Worm (Caenorhabditis elegans): ENCODE data around the gene srab-7.

The srab-7 gene

ce11 chrV:3138488-3138887 is 16.5 kb downstream of the srab-7 start, which contains the start of the genes irld-3 and F02C9.1:
Gene irld-3, minus strand, starts transcription at chrV:3138588.
Gene F02C9.1, plus strand, starts transcription at chrV:3138703.
- TF ChIP-seq nhr-20 (tag; optimal IDR thresholded peaks at IDR 0.05) (no peak), mep-1 (tag; optimal IDR thresholded peaks at IDR 0.05) (no peak), ceh-88 (GFP tag; IDR thresholded peaks at IDR 0.05) (no peak), zip-4 (GFP tag; optimal IDR thresholded peaks at IDR 0.05) (no peak), nhr-77 (tag; optimal IDR thresholded peaks at IDR 0.05) (no peak), F16B12.6 (tag; optimal IDR thresholded peaks at IDR 0.05) (no peak), alr-1 (tag; optimal IDR thresholded peaks at IDR 0.05; ENCODE audit: borderline replicate concordance) (no peak), C16A3.4 (tag; optimal IDR thresholded peaks at IDR 0.05) (no peak), skn-1 (tag; optimal IDR thresholded peaks at IDR 0.05) (no peak), C34B4.2 (tag; optimal IDR thresholded peaks at IDR 0.05) (no peak)

ce11 chrV:3133293-3133755 is 21.6 kb downstream of the srab-7 start, which contains the start of gene F02C9.2:
Gene F02C9.2, plus strand, starts transcription at chrV:3133705.
- TF ChIP-seq hlh-17 (GFP tag; optimal IDR thresholded peaks at IDR 0.05; ENCODE audit: borderline replicate concordance) (no peak), zag-1 (tag; optimal IDR thresholded peaks at IDR 0.05) (no peak), sup-37 (GFP tag; optimal IDR thresholded peaks at IDR 0.05) (no peak), unc-62 (GFP tag; optimal IDR thresholded peaks at IDR 0.05) (no peak), unc-30 (tag; optimal IDR thresholded peaks at IDR 0.05) (no peak), C34B4.2 (tag; optimal IDR thresholded peaks at IDR 0.05) (no peak), nhr-90 (tag; optimal IDR thresholded peaks at IDR 0.05; ENCODE audit: poor library complexity) (no peak), lir-3 (tag; optimal IDR thresholded peaks at IDR 0.05; ENCODE audit: poor library complexity) (no peak), lin-39 (tag; optimal IDR thresholded peaks at IDR 0.05) (no peak), unc-98 (GFP tag; IDR thresholded peaks at IDR 0.05) (no peak), hlh-4 (tag; optimal IDR thresholded peaks at IDR 0.05) (no peak)

ce11 chrV:3132116-3132515 is 22.9 kb downstream of the srab-7 start:
- TF ChIP-seq C16A3.4 (tag; optimal IDR thresholded peaks at IDR 0.05), result no peak
- TF ChIP-seq ceh-8 (GFP tag; optimal IDR thresholded peaks at IDR 0.05), result peak; percentile 45

- TF ChIP-seq ceh-88 (GFP tag; IDR thresholded peaks at IDR 0.05), result no peak
Measured at ce11 chrV:3128803-3129202, 26.2 kb downstream of the srab-7 start, which contains the start of gene tat-6. Gene tat-6, plus strand, starts transcription at chrV:3129103.

- TF ChIP-seq ceh-82 (tag; optimal IDR thresholded peaks at IDR 0.05) (no peak), snpc-4 (tag; optimal IDR thresholded peaks at IDR 0.05) (no peak), nhr-20 (tag; optimal IDR thresholded peaks at IDR 0.05) (peak; percentile 28), lin-35 (GFP tag; optimal IDR thresholded peaks at IDR 0.05) (peak in 1 of 2 experiments; percentile 16)
Measured at ce11 chrV:3127670-3128069, 27.3 kb downstream of the srab-7 start, which contains the start of gene Y73C8C.10. Gene Y73C8C.10, minus strand, starts transcription at chrV:3127770.

ce11 chrV:3124912-3125311 is 30.1 kb downstream of the srab-7 start, which contains the start of gene Y73C8C.12:
Gene Y73C8C.12, plus strand, starts transcription at chrV:3125212.
- TF ChIP-seq ces-1 (GFP tag; optimal IDR thresholded peaks at IDR 0.05) (no peak), alr-1 (tag; optimal IDR thresholded peaks at IDR 0.05; ENCODE audit: borderline replicate concordance) (no peak), irx-1 (tag; optimal IDR thresholded peaks at IDR 0.05) (no peak), lin-15B (tag; optimal IDR thresholded peaks at IDR 0.05) (no peak), pag-3 (tag; optimal IDR thresholded peaks at IDR 0.05; ENCODE audit: borderline replicate concordance, insufficient read depth) (no peak), dsc-1 (tag; optimal IDR thresholded peaks at IDR 0.05) (no peak), hlh-4 (tag; optimal IDR thresholded peaks at IDR 0.05) (no peak), ztf-11 (tag; optimal IDR thresholded peaks at IDR 0.05) (no peak), elt-3 (tag; optimal IDR thresholded peaks at IDR 0.05) (no peak), nhr-28 (tag; optimal IDR thresholded peaks at IDR 0.05) (no peak), aha-1 (tag; optimal IDR thresholded peaks at IDR 0.05) (no peak), dpl-1 (GFP tag; optimal IDR thresholded peaks at IDR 0.05) (no peak), xbp-1 (tag; optimal IDR thresholded peaks at IDR 0.05) (no peak), fos-1 (tag; optimal IDR thresholded peaks at IDR 0.05) (no peak), ceh-8 (GFP tag; optimal IDR thresholded peaks at IDR 0.05) (no peak), pax-3 (tag; optimal IDR thresholded peaks at IDR 0.05) (no peak), elt-2 (tag; optimal IDR thresholded peaks at IDR 0.05) (no peak), fkh-4 (tag; optimal IDR thresholded peaks at IDR 0.05; ENCODE audit: borderline replicate concordance) (no peak), zip-4 (GFP tag; optimal IDR thresholded peaks at IDR 0.05) (no peak)
